Fruit fly (Drosophila melanogaster): ENCODE results near the gene CG32107.

Gene CG32107

dm6 chr3L:12832355-12832881 lies 28.7 kb downstream of the CG32107 start (continued):
- TF ChIP-seq CoRest (tag; optimal IDR thresholded peaks at IDR 0.05) = no peak
- TF ChIP-seq Hmr (GFP tag; optimal IDR thresholded peaks at IDR 0.05) = no peak
- no peak for TF ChIP-seq sqz (GFP tag; optimal IDR thresholded peaks at IDR 0.05)

dm6 chr3L:12831290-12831952 lies 29.7 kb downstream of the CG32107 start:
- TF ChIP-seq nerfin-1 (tag; optimal IDR thresholded peaks at IDR 0.05) (no peak), prd (optimal IDR thresholded peaks at IDR 0.05) (no peak), prd (GFP tag; IDR thresholded peaks at IDR 0.05) (peak; percentile 74; the same call in 2 of the 3 replicates), Gug (GFP tag; IDR thresholded peaks at IDR 0.05) (no peak), bigmax (GFP tag; optimal IDR thresholded peaks at IDR 0.05) (no peak), ci (GFP tag; IDR thresholded peaks at IDR 0.05) (peak; percentile 63; the same call in 1 of the 3 replicates), gsb-n (tag; optimal IDR thresholded peaks at IDR 0.05) (no peak), Antp (GFP tag; optimal IDR thresholded peaks at IDR 0.05) (peak; percentile 37), fd64A (GFP tag; optimal IDR thresholded peaks at IDR 0.05) (no peak), CG18619 (GFP tag; optimal IDR thresholded peaks at IDR 0.05) (peak; percentile 58), Fer3 (tag; optimal IDR thresholded peaks at IDR 0.05) (peak; percentile 56), bcd (GFP tag; optimal IDR thresholded peaks at IDR 0.05) (peak; percentile 48), CG18262 (tag; optimal IDR thresholded peaks at IDR 0.05) (peak; percentile 43), CG16815 (GFP tag; optimal IDR thresholded peaks at IDR 0.05) (peak; percentile 35), grn (GFP tag; optimal IDR thresholded peaks at IDR 0.05) (no peak), CG10979 (tag; optimal IDR thresholded peaks at IDR 0.05) (no peak), CG11696 (GFP tag; IDR thresholded peaks at IDR 0.05) (no peak), pita (GFP tag; optimal IDR thresholded peaks at IDR 0.05) (no peak), lilli (GFP tag; optimal IDR thresholded peaks at IDR 0.05) (peak; percentile 71), al (GFP tag; IDR thresholded peaks at IDR 0.05) (no peak), Opbp (GFP tag; IDR thresholded peaks at IDR 0.05; ENCODE audit: partially characterized antibody) (no peak), CG2120 (GFP tag; optimal IDR thresholded peaks at IDR 0.05) (peak; percentile 80), gsb (GFP tag; IDR thresholded peaks at IDR 0.05) (no peak; the same call in 1 of the 2 replicates), CG4282 (GFP tag; optimal IDR thresholded peaks at IDR 0.05) (no peak), kni (GFP tag; optimal IDR thresholded peaks at IDR 0.05) (no peak), Dad (GFP tag; optimal IDR thresholded peaks at IDR 0.05) (no peak), CG3281 (GFP tag; optimal IDR thresholded peaks at IDR 0.05) (peak; percentile 53), CG14965 (GFP tag; optimal IDR thresholded peaks at IDR 0.05; ENCODE audit: borderline replicate concordance) (no peak), emc (GFP tag; optimal IDR thresholded peaks at IDR 0.05) (no peak), HmgD (GFP tag; optimal IDR thresholded peaks at IDR 0.05) (no peak), HHEX (GFP tag; optimal IDR thresholded peaks at IDR 0.05) (peak; percentile 14), p53 (GFP tag; optimal IDR thresholded peaks at IDR 0.05) (no peak), Hmr (GFP tag; optimal IDR thresholded peaks at IDR 0.05) (peak; percentile 70), CG11456 (GFP tag; IDR thresholded peaks at IDR 0.05) (no peak), Xbp1 (GFP tag; optimal IDR thresholded peaks at IDR 0.05) (peak; percentile 67), tio (GFP tag; optimal IDR thresholded peaks at IDR 0.05) (peak; percentile 26), Myb (GFP tag; optimal IDR thresholded peaks at IDR 0.05) (no peak), slp2 (GFP tag; optimal IDR thresholded peaks at IDR 0.05) (peak; percentile 38), CG5953 (GFP tag; IDR thresholded peaks at IDR 0.05) (no peak), pho (GFP tag; optimal IDR thresholded peaks at IDR 0.05) (peak; percentile 53), CG15479 (GFP tag; optimal IDR thresholded peaks at IDR 0.05) (no peak), Taf1 (GFP tag; IDR thresholded peaks at IDR 0.05) (peak; percentile 32; the same call in 1 of the 2 replicates), CG10267 (tag; optimal IDR thresholded peaks at IDR 0.05) (peak; percentile 23), CG18764 (GFP tag; optimal IDR thresholded peaks at IDR 0.05) (no peak), Doc2 (GFP tag; IDR thresholded peaks at IDR 0.05) (no peak), trh (GFP tag; optimal IDR thresholded peaks at IDR 0.05) (no peak)
